Worm (Caenorhabditis elegans) whole organism, L4 larva: Measurements from ENCODE around the gene srt-17.

Source experiments
- F10B5.3 ChIP-seq: sonication (generic microtip); optimal IDR thresholded peaks from 2 replicates; lab custom pipeline; 2016; ENCODE audit warnings: mild to moderate bottlenecking, missing genetic modification characterization, missing compliant biosample characterization
- F37D6.2 ChIP-seq: sonication (generic microtip); optimal IDR thresholded peaks from 2 replicates; lab custom pipeline; 2016; ENCODE audit warnings: mild to moderate bottlenecking, missing genetic modification characterization, missing compliant biosample characterization
- F49E8.2 ChIP-seq: sonication (generic microtip); optimal IDR thresholded peaks from 2 replicates; lab custom pipeline; 2016; ENCODE audit warnings: missing compliant biosample characterization, mild to moderate bottlenecking, missing genetic modification characterization, borderline replicate concordance
- Y105C5A.15 ChIP-seq: fragments of 200-800 bp; sonication (Bioruptor generic); IDR thresholded peaks from 2 replicates; pipeline ENCODE4 v1.3.6; 2022; ENCODE audit warnings: missing genetic modification characterization, missing compliant biosample characterization
- Y48G9A.11 ChIP-seq: fragments of 200-800 bp; sonication (Bioruptor generic); IDR thresholded peaks from 2 replicates; pipeline ENCODE4 v1.3.6; 2022; ENCODE audit warnings: missing genetic modification reagents, missing genetic modification characterization, missing compliant biosample characterization
- Y5F2A.4 ChIP-seq: fragments of 200-800 bp; sonication (Bioruptor generic); optimal IDR thresholded peaks from 2 replicates; lab custom pipeline; 2018; ENCODE audit warnings: mild to moderate bottlenecking, missing genetic modification characterization, missing compliant biosample characterization
- Y75B8A.6 ChIP-seq: fragments of 200-800 bp; sonication (Bioruptor generic); IDR thresholded peaks from 2 replicates; pipeline ENCODE4 v1.3.6; 2022; ENCODE audit warnings: missing genetic modification reagents, missing genetic modification characterization, missing compliant biosample characterization
- ZK337.2 ChIP-seq: fragments of 200-800 bp; sonication (Bioruptor generic); IDR thresholded peaks from 2 replicates; pipeline ENCODE4 v1.3.6; 2022; ENCODE audit warnings: missing genetic modification reagents, missing genetic modification characterization, missing compliant biosample characterization
- ZK546.5 ChIP-seq, 2 experiments: sonication (generic microtip); optimal IDR thresholded peaks; 2 replicates each; lab custom pipeline; 2017; ENCODE audit warnings: missing biosample characterization in 2 of 2, missing genetic modification characterization in 2 of 2
- aha-1 ChIP-seq: fragments of 150-350 bp; peaks from one replicate; lab custom pipeline; 2014; ENCODE audit warnings: missing biosample characterization, missing genetic modification characterization
- arid-1 ChIP-seq: fragments of 200-800 bp; sonication (Bioruptor generic); conservative IDR thresholded peaks from 2 replicates; pipeline ENCODE4 v1.3.6; 2022; ENCODE audit warnings: missing genetic modification reagents, missing genetic modification characterization, missing compliant biosample characterization
- ceh-32 ChIP-seq: sonication (generic microtip); optimal IDR thresholded peaks from 2 replicates; lab custom pipeline; 2016; ENCODE audit warnings: mild to moderate bottlenecking, missing genetic modification characterization, missing compliant biosample characterization; ENCODE audit not compliant: poor library complexity
- ceh-62 ChIP-seq: sonication (generic microtip); optimal IDR thresholded peaks from 2 replicates; lab custom pipeline; 2017; ENCODE audit warnings: missing biosample characterization, missing genetic modification characterization
- ceh-82 ChIP-seq: sonication (generic microtip); optimal IDR thresholded peaks from 2 replicates; lab custom pipeline; 2017; ENCODE audit warnings: missing biosample characterization, missing genetic modification characterization
- cey-2 ChIP-seq: sonication (generic microtip); optimal IDR thresholded peaks from 3 replicates; lab custom pipeline; 2017; ENCODE audit warnings: missing genetic modification characterization, mild to moderate bottlenecking, missing compliant biosample characterization, antibody characterized with exemption, borderline replicate concordance; ENCODE audit not compliant: insufficient read depth
- ctbp-1 ChIP-seq: fragments of 200-800 bp; sonication (Bioruptor generic); IDR thresholded peaks from 2 replicates; pipeline ENCODE4 v1.3.6; 2022; ENCODE audit warnings: missing genetic modification reagents, missing genetic modification characterization, missing compliant biosample characterization
- daf-19 ChIP-seq: fragments of 200-800 bp; sonication (Bioruptor generic); conservative IDR thresholded peaks from 2 replicates; pipeline ENCODE4 v1.3.6; 2022; ENCODE audit warnings: missing genetic modification characterization, missing compliant biosample characterization
- dmd-6 ChIP-seq: fragments of 200-800 bp; sonication (Bioruptor generic); IDR thresholded peaks from 2 replicates; pipeline ENCODE4 v1.3.6; 2022; ENCODE audit warnings: missing genetic modification reagents, missing genetic modification characterization, missing compliant biosample characterization
- dmd-8 ChIP-seq: fragments of 200-800 bp; sonication (Bioruptor generic); IDR thresholded peaks from 2 replicates; pipeline ENCODE4 v1.3.6; 2022; ENCODE audit warnings: missing genetic modification characterization, missing compliant biosample characterization
- duxl-1 ChIP-seq: sonication (generic microtip); optimal IDR thresholded peaks from 2 replicates; lab custom pipeline; 2016; ENCODE audit warnings: mild to moderate bottlenecking, missing genetic modification characterization, moderate library complexity, missing compliant biosample characterization; ENCODE audit not compliant: poor library complexity
- egl-27 ChIP-seq: sonication (generic microtip); optimal IDR thresholded peaks from 3 replicates; lab custom pipeline; 2017; ENCODE audit warnings: missing biosample characterization, missing genetic modification reagents, missing genetic modification characterization
- fkh-10 ChIP-seq: fragments of 150-350 bp; optimal IDR thresholded peaks from 2 replicates; lab custom pipeline; 2014; ENCODE audit warnings: missing biosample characterization, missing genetic modification reagents, missing genetic modification characterization
- fos-1 ChIP-seq: fragments of 150-350 bp; optimal IDR thresholded peaks from 2 replicates; lab custom pipeline; 2014; ENCODE audit warnings: missing biosample characterization, missing genetic modification characterization
- hlh-11 ChIP-seq: fragments of 200-800 bp; sonication (Bioruptor generic); optimal IDR thresholded peaks from 2 replicates; lab custom pipeline; 2018; ENCODE audit warnings: mild to moderate bottlenecking, missing genetic modification characterization, missing compliant biosample characterization
- hlh-30 ChIP-seq: sonication (generic microtip); optimal IDR thresholded peaks from 2 replicates; lab custom pipeline; 2017; ENCODE audit warnings: antibody characterized with exemption, mild to moderate bottlenecking, missing genetic modification characterization, missing compliant biosample characterization; ENCODE audit not compliant: insufficient read depth
- hmg-1.1 ChIP-seq: fragments of 200-800 bp; sonication (Bioruptor generic); IDR thresholded peaks from 2 replicates; pipeline ENCODE4 v1.3.6; 2022; ENCODE audit warnings: missing genetic modification reagents, missing genetic modification characterization, missing compliant biosample characterization
- jun-1 ChIP-seq: fragments of 150-350 bp; optimal IDR thresholded peaks from 2 replicates; lab custom pipeline; 2014; ENCODE audit warnings: missing biosample characterization, missing genetic modification reagents, missing genetic modification characterization
- lim-7 ChIP-seq: fragments of 200-800 bp; sonication (Bioruptor generic); IDR thresholded peaks from 2 replicates; pipeline ENCODE4 v1.3.6; 2022; ENCODE audit warnings: missing genetic modification characterization, missing compliant biosample characterization
- lin-1 ChIP-seq: fragments of 200-800 bp; sonication (Bioruptor generic); IDR thresholded peaks from 2 replicates; pipeline ENCODE4 v1.3.6; 2022; ENCODE audit warnings: missing genetic modification reagents, missing genetic modification characterization, missing compliant biosample characterization
- lin-13 ChIP-seq: fragments of 150-350 bp; optimal IDR thresholded peaks from 2 replicates; lab custom pipeline; 2014; ENCODE audit warnings: missing biosample characterization, missing genetic modification reagents, missing genetic modification characterization
- lin-15B ChIP-seq: fragments of 150-350 bp; sonication (generic microtip); optimal IDR thresholded peaks from 3 replicates; lab custom pipeline; 2014; ENCODE audit warnings: missing biosample characterization, missing genetic modification characterization
- lsy-2 ChIP-seq, 2 experiments: fragments of 150-350 bp in 1 of 2; sonication (generic microtip) in 1 of 2; optimal IDR thresholded peaks; 2 replicates each; lab custom pipeline; 2014 to 2017; ENCODE audit warnings: missing biosample characterization in 2 of 2, missing genetic modification characterization in 2 of 2
- mdl-1 ChIP-seq, 2 experiments: fragments of 150-350 bp in 1 of 2; sonication (generic microtip) in 1 of 2; optimal IDR thresholded peaks; 2 replicates each; lab custom pipeline; 2014 to 2017; ENCODE audit warnings: missing biosample characterization in 2 of 2, missing genetic modification characterization in 2 of 2
- nhr-10 ChIP-seq: fragments of 150-350 bp; optimal IDR thresholded peaks from 2 replicates; lab custom pipeline; 2014; ENCODE audit warnings: missing biosample characterization, missing genetic modification characterization
- nhr-28 ChIP-seq: fragments of 150-350 bp; optimal IDR thresholded peaks from 2 replicates; lab custom pipeline; 2014; ENCODE audit warnings: missing biosample characterization, missing genetic modification characterization
- nhr-42 ChIP-seq: fragments of 200-800 bp; sonication (Bioruptor generic); IDR thresholded peaks from 2 replicates; pipeline ENCODE4 v1.3.6; 2022; ENCODE audit warnings: missing genetic modification characterization, missing compliant biosample characterization
- nhr-76 ChIP-seq: fragments of 150-350 bp; optimal IDR thresholded peaks from 2 replicates; lab custom pipeline; 2014; ENCODE audit warnings: missing biosample characterization, missing genetic modification characterization
- nhr-77 ChIP-seq: fragments of 150-350 bp; optimal IDR thresholded peaks from 2 replicates; lab custom pipeline; 2014; ENCODE audit warnings: missing biosample characterization, missing genetic modification characterization
- php-3 ChIP-seq: fragments of 200-800 bp; sonication (Bioruptor generic); IDR thresholded peaks from 2 replicates; pipeline ENCODE4 v1.3.6; 2022; ENCODE audit warnings: missing genetic modification reagents, missing genetic modification characterization, missing compliant biosample characterization
- pqm-1 ChIP-seq: sonication (generic microtip); optimal IDR thresholded peaks from 2 replicates; lab custom pipeline; 2017; ENCODE audit warnings: missing biosample characterization, missing genetic modification characterization
- rbr-2 ChIP-seq: sonication (generic microtip); optimal IDR thresholded peaks from 2 replicates; lab custom pipeline; 2016; ENCODE audit warnings: missing genotype, missing genetic modification characterization, missing compliant biosample characterization
- sdz-12 ChIP-seq: fragments of 200-800 bp; sonication (Bioruptor generic); optimal IDR thresholded peaks from 2 replicates; lab custom pipeline; 2018; ENCODE audit warnings: mild to moderate bottlenecking, missing genetic modification characterization, missing compliant biosample characterization
- skn-1 ChIP-seq: fragments of 150-350 bp; optimal IDR thresholded peaks from 2 replicates; lab custom pipeline; 2014; ENCODE audit warnings: missing biosample characterization, missing genetic modification characterization
- snpc-1.2 ChIP-seq: fragments of 200-800 bp; sonication (Bioruptor generic); IDR thresholded peaks from 2 replicates; pipeline ENCODE4 v1.3.6; 2022; ENCODE audit warnings: missing genetic modification reagents, missing genetic modification characterization, missing compliant biosample characterization
- snpc-4 ChIP-seq: fragments of 150-350 bp; optimal IDR thresholded peaks from 2 replicates; lab custom pipeline; 2014; ENCODE audit warnings: missing biosample characterization, missing genetic modification characterization
- spr-3 ChIP-seq: fragments of 200-800 bp; sonication (Bioruptor generic); optimal IDR thresholded peaks from 2 replicates; lab custom pipeline; 2018; ENCODE audit warnings: mild to moderate bottlenecking, missing genetic modification characterization, missing compliant biosample characterization
- tag-97 ChIP-seq: fragments of 200-800 bp; sonication (Bioruptor generic); IDR thresholded peaks from 2 replicates; pipeline ENCODE4 v1.3.6; 2022; ENCODE audit warnings: missing genetic modification characterization, missing compliant biosample characterization
- vab-7 ChIP-seq: fragments of 200-800 bp; sonication (Bioruptor generic); IDR thresholded peaks from 2 replicates; pipeline ENCODE4 v1.3.6; 2022; ENCODE audit warnings: missing genetic modification reagents, missing genetic modification characterization, missing compliant biosample characterization
- zag-1 ChIP-seq: fragments of 150-350 bp; optimal IDR thresholded peaks from 2 replicates; lab custom pipeline; 2014; ENCODE audit warnings: missing biosample characterization, missing genetic modification characterization
- zfp-2 ChIP-seq: sonication (generic microtip); optimal IDR thresholded peaks from 2 replicates; lab custom pipeline; 2016; ENCODE audit warnings: mild to moderate bottlenecking, missing genetic modification characterization, missing compliant biosample characterization
- zfp-3 ChIP-seq: fragments of 200-800 bp; sonication (Bioruptor generic); conservative IDR thresholded peaks from 2 replicates; pipeline ENCODE4 v1.3.6; 2022; ENCODE audit warnings: missing genetic modification reagents, missing genetic modification characterization, missing compliant biosample characterization
- zip-11 ChIP-seq: fragments of 200-800 bp; sonication (Bioruptor generic); IDR thresholded peaks from 2 replicates; pipeline ENCODE4 v1.3.6; 2022; ENCODE audit warnings: missing genetic modification characterization, missing compliant biosample characterization
- ztf-11 ChIP-seq: fragments of 150-350 bp; optimal IDR thresholded peaks from 2 replicates; lab custom pipeline; 2014; ENCODE audit warnings: missing biosample characterization, missing genetic modification characterization

srt-17 gene

DNA sequence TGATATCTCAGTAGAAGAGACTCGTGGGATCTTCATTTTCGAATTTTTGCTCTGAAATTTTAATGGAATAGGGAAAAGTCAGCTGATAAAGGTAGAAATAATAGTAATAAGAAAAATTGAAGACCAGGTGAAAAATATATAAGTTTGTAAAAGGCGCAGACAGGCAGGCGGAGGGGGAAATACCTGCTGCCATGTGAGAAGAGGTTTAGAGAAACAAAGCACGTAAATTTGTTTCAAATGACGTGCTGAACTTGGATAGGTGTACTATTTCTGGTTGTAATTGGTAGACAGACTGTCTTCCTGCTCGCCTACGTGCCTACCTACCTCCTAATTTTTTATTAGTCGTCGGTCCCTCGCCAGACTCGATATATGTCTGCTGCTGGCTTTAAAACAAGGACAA is 42.6 kb upstream of the srt-17 start, which contains the start of gene nhr-180 (continued):
- TF ChIP-seq ztf-11 (tag; lab: Kevin White, UChicago) = no peak
- no peak for TF ChIP-seq jun-1 (tag; lab: Kevin White, UChicago)
- peak; percentile 69 for TF ChIP-seq hlh-30
- no peak for TF ChIP-seq rbr-2 (tag; lab: Kevin White, UChicago)
- no peak for TF ChIP-seq snpc-1.2 (GFP tag; lab: Robert Waterston, UW)
- no peak for TF ChIP-seq lin-13 (GFP tag; lab: Kevin White, UChicago)
- peak; percentile 6 for TF ChIP-seq nhr-77
- no peak for TF ChIP-seq Y75B8A.6
- TF ChIP-seq lim-7 (GFP tag; lab: Robert Waterston, UW) = no peak
- no peak for TF ChIP-seq egl-27
- TF ChIP-seq hmg-1.1 (GFP tag; lab: Robert Waterston, UW) = 0 out of 2 replicates have a peak, but pooled peaks have one; percentile 12
- no peak for TF ChIP-seq fos-1 (tag; lab: Kevin White, UChicago)
- TF ChIP-seq cey-2 = no peak
- no peak for TF ChIP-seq nhr-42 (GFP tag; lab: Robert Waterston, UW)
- no peak for TF ChIP-seq dmd-8
- TF ChIP-seq Y5F2A.4 = no peak
- no peak for TF ChIP-seq ceh-62 (tag; lab: Kevin White, UChicago)
- no peak for TF ChIP-seq Y105C5A.15
- no peak for TF ChIP-seq nhr-76 (tag; lab: Kevin White, UChicago)
- TF ChIP-seq lsy-2 (tag; optimal IDR thresholded peaks at IDR 0.05; lab: Kevin White, UChicago) = no peak
- no peak for TF ChIP-seq ceh-82
- no peak for TF ChIP-seq tag-97
- TF ChIP-seq vab-7 (GFP tag; lab: Robert Waterston, UW) = no peak
- no peak for TF ChIP-seq hlh-11 (tag; lab: Kevin White, UChicago)
- no peak for TF ChIP-seq sdz-12 (GFP tag; lab: Kevin White, UChicago)
- TF ChIP-seq ctbp-1 (GFP tag; lab: Robert Waterston, UW) = no peak
- no peak for TF ChIP-seq ZK337.2 (GFP tag; lab: Robert Waterston, UW)
- TF ChIP-seq nhr-10 (tag; lab: Kevin White, UChicago) = no peak
- TF ChIP-seq dmd-6 (GFP tag; lab: Robert Waterston, UW) = peak; percentile 61; the same call in 1 of the 2 replicates
- TF ChIP-seq skn-1 (tag; lab: Kevin White, UChicago) = no peak
- no peak for TF ChIP-seq lin-15B
- no peak for TF ChIP-seq lin-1
- no peak for TF ChIP-seq spr-3 (GFP tag; lab: Kevin White, UChicago)
- TF ChIP-seq mdl-1 (tag; optimal IDR thresholded peaks at IDR 0.05; lab: Kevin White, UChicago) = peak; percentile 37 to 74
- TF ChIP-seq ZK546.5 (tag; optimal IDR thresholded peaks at IDR 0.05; lab: Kevin White, UChicago) = no peak
- no peak for TF ChIP-seq zag-1
- TF ChIP-seq aha-1 (tag; lab: Kevin White, UChicago) = peak; percentile 13
- TF ChIP-seq zfp-3 (GFP tag; lab: Robert Waterston, UW) = no peak
- TF ChIP-seq F49E8.2 = no peak
- TF ChIP-seq daf-19 (GFP tag; lab: Robert Waterston, UW) = no peak
- TF ChIP-seq duxl-1 (tag; lab: Kevin White, UChicago) = peak; percentile 58
- TF ChIP-seq ceh-32 (tag; lab: Kevin White, UChicago) = no peak
- no peak for TF ChIP-seq fkh-10 (GFP tag; lab: Kevin White, UChicago)
- no peak for TF ChIP-seq zfp-2 (tag; lab: Kevin White, UChicago)
- TF ChIP-seq snpc-4 (tag; lab: Kevin White, UChicago) = no peak
- TF ChIP-seq arid-1 (GFP tag; lab: Robert Waterston, UW) = no peak
- TF ChIP-seq F37D6.2 = no peak
- TF ChIP-seq pqm-1 (tag; lab: Kevin White, UChicago) = no peak
- no peak for TF ChIP-seq php-3 (GFP tag; lab: Robert Waterston, UW)
- TF ChIP-seq F10B5.3 (tag; lab: Kevin White, UChicago) = no peak
- peak; percentile 39 for TF ChIP-seq nhr-28
- no peak for TF ChIP-seq Y48G9A.11 (GFP tag; lab: Robert Waterston, UW)
- no peak for TF ChIP-seq zip-11 (GFP tag; lab: Robert Waterston, UW)
